Worm (Caenorhabditis elegans) whole organism, late embryonic: Measurements from ENCODE around the gene F21C10.11.

ENCODE experiments used
- C08G9.2 ChIP-seq: sonication (generic microtip); optimal IDR thresholded peaks from 2 replicates; lab custom pipeline; 2016; ENCODE audit warnings: mild to moderate bottlenecking, missing genetic modification characterization, moderate library complexity, missing compliant biosample characterization
- F13H6.1 ChIP-seq: sonication (generic microtip); optimal IDR thresholded peaks from 2 replicates; lab custom pipeline; 2016; ENCODE audit warnings: missing genetic modification characterization, missing compliant biosample characterization
- ceh-22 ChIP-seq: sonication (generic microtip); optimal IDR thresholded peaks from 2 replicates; lab custom pipeline; 2017; ENCODE audit warnings: missing biosample characterization, missing genetic modification characterization
- ceh-30 ChIP-seq: fragments of 150-350 bp; optimal IDR thresholded peaks from 2 replicates; lab custom pipeline; 2014; ENCODE audit warnings: missing biosample characterization, missing genetic modification characterization
- ceh-6 ChIP-seq: fragments of 200-800 bp; sonication (Bioruptor generic); optimal IDR thresholded peaks from 2 replicates; lab custom pipeline; 2018; ENCODE audit warnings: mild to moderate bottlenecking, missing genetic modification characterization, missing compliant biosample characterization
- ceh-9 ChIP-seq: sonication (generic microtip); optimal IDR thresholded peaks from 2 replicates; lab custom pipeline; 2016; ENCODE audit warnings: mild to moderate bottlenecking, missing genetic modification characterization, inconsistent platforms, missing compliant biosample characterization
- elt-2 ChIP-seq: sonication (generic microtip); optimal IDR thresholded peaks from 2 replicates; lab custom pipeline; 2016; ENCODE audit warnings: missing genetic modification reagents, missing genetic modification characterization, missing compliant biosample characterization
- fkh-10 ChIP-seq: fragments of 150-350 bp; optimal IDR thresholded peaks from 2 replicates; lab custom pipeline; 2014; ENCODE audit warnings: missing biosample characterization, missing genetic modification reagents, missing genetic modification characterization
- hlh-6 ChIP-seq: sonication (generic microtip); optimal IDR thresholded peaks from 2 replicates; lab custom pipeline; 2016; ENCODE audit warnings: missing genotype, missing genetic modification characterization, missing compliant biosample characterization
- nfya-1 ChIP-seq: sonication (generic microtip); optimal IDR thresholded peaks from 2 replicates; lab custom pipeline; 2017; ENCODE audit warnings: missing genetic modification characterization, mild to moderate bottlenecking, missing compliant biosample characterization, antibody characterized with exemption, moderate library complexity
- pqm-1 ChIP-seq: sonication (generic microtip); optimal IDR thresholded peaks from 2 replicates; lab custom pipeline; 2016; ENCODE audit warnings: missing genetic modification characterization, missing compliant biosample characterization
- ttx-3 ChIP-seq: sonication (generic microtip); optimal IDR thresholded peaks from 2 replicates; lab custom pipeline; 2016; ENCODE audit warnings: missing genetic modification reagents, missing genetic modification characterization, missing compliant biosample characterization
- unc-86 ChIP-seq: sonication (generic microtip); optimal IDR thresholded peaks from 2 replicates; lab custom pipeline; 2016; ENCODE audit warnings: missing genetic modification characterization, missing compliant biosample characterization

DNA sequence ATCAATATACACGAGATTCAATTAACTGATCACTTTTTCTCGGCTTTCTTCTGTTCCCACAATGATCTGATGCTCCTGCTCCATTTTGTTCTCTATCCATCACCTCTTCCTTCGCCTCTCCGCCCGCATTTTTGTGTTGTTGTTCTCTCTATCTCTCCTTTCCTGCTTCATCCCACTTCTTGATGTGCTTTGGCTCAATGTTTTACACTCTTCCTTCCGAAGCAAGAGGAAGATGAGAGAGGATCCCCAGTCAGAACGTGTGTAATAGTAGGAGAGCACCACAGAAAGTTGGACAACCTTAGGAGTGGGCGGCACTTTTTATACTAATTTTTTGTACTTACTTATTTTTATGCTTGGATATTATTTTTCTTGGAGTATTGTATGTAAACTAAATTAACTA lies 11.3 kb upstream of the F21C10.11 start:
- TF ChIP-seq ttx-3 (tag; lab: Kevin White, UChicago), result no peak
- no peak for TF ChIP-seq nfya-1 (tag; lab: Kevin White, UChicago)
- TF ChIP-seq C08G9.2 (tag; lab: Kevin White, UChicago), result no peak
- no peak for TF ChIP-seq fkh-10 (GFP tag; lab: Kevin White, UChicago)
- no peak for TF ChIP-seq pqm-1 (tag; lab: Kevin White, UChicago)
- no peak for TF ChIP-seq unc-86 (tag; lab: Kevin White, UChicago)
- no peak for TF ChIP-seq ceh-22 (tag; lab: Kevin White, UChicago)
- TF ChIP-seq elt-2 (tag; lab: Kevin White, UChicago), result no peak
- TF ChIP-seq ceh-6 (GFP tag; lab: Kevin White, UChicago), result no peak
- no peak for TF ChIP-seq ceh-30 (tag; lab: Kevin White, UChicago)
- no peak for TF ChIP-seq hlh-6 (tag; lab: Kevin White, UChicago)
- no peak for TF ChIP-seq ceh-9 (tag; lab: Kevin White, UChicago)
- TF ChIP-seq F13H6.1 (tag; lab: Kevin White, UChicago), result no peak
